Worm (Caenorhabditis elegans) whole organism, early embryonic: ENCODE data around the gene Y56A3A.6.

ENCODE experiments used
- ama-1 ChIP-seq: fragments of 150-350 bp; optimal IDR thresholded peaks from 2 replicates; lab custom pipeline; 2014
- ceh-13 ChIP-seq: fragments of 200-800 bp; sonication (Bioruptor generic); optimal IDR thresholded peaks from 2 replicates; lab custom pipeline; 2018; ENCODE audit warnings: mild to moderate bottlenecking, missing genetic modification characterization, missing compliant biosample characterization
- ceh-36 ChIP-seq: sonication (generic microtip); optimal IDR thresholded peaks from 2 replicates; lab custom pipeline; 2016; ENCODE audit warnings: missing genetic modification characterization, inconsistent platforms, missing compliant biosample characterization
- ets-7 ChIP-seq: sonication (generic microtip); optimal IDR thresholded peaks from 2 replicates; lab custom pipeline; 2016; ENCODE audit warnings: missing genotype, missing genetic modification characterization, missing compliant biosample characterization
- hmg-4 ChIP-seq: fragments of 200-800 bp; sonication (Bioruptor generic); optimal IDR thresholded peaks from 2 replicates; lab custom pipeline; 2018; ENCODE audit warnings: mild to moderate bottlenecking, missing genetic modification characterization, missing compliant biosample characterization
- hnd-1 ChIP-seq: sonication (generic microtip); optimal IDR thresholded peaks from 2 replicates; lab custom pipeline; 2016; ENCODE audit warnings: missing genetic modification characterization, missing compliant biosample characterization
- pes-1 ChIP-seq: fragments of 200-800 bp; sonication (Bioruptor generic); IDR thresholded peaks from 2 replicates; pipeline ENCODE4 v1.3.6; 2022; ENCODE audit warnings: missing genetic modification reagents, missing genetic modification characterization, missing compliant biosample characterization

- TF ChIP-seq ets-7 (no peak), ceh-36 (tag; lab: Kevin White, UChicago) (no peak), ceh-13 (GFP tag; lab: Kevin White, UChicago) (no peak), pes-1 (no peak), hmg-4 (GFP tag; lab: Kevin White, UChicago) (no peak), hnd-1 (tag; lab: Kevin White, UChicago) (no peak), ama-1 (lab: Kevin White, UChicago) (no peak)
Observed at ce11 chrIII:11822407-11822806, 56.2 kb downstream of the Y56A3A.6 start, which contains the start of gene maa-1.
